Worm (Caenorhabditis elegans) whole organism, L4 larva: ENCODE results near the gene srab-23.

Source experiments
- Y105C5A.15 ChIP-seq: fragments of 200-800 bp; sonication (Bioruptor generic); IDR thresholded peaks from 2 replicates; pipeline ENCODE4 v1.3.6; 2022; ENCODE audit warnings: missing genetic modification characterization, missing compliant biosample characterization
- aha-1 ChIP-seq: fragments of 150-350 bp; peaks from one replicate; lab custom pipeline; 2014; ENCODE audit warnings: missing biosample characterization, missing genetic modification characterization
- aly-2 ChIP-seq: sonication (generic microtip); optimal IDR thresholded peaks from 2 replicates; lab custom pipeline; 2018; ENCODE audit warnings: missing biosample characterization, missing genetic modification characterization
- dmd-8 ChIP-seq: fragments of 200-800 bp; sonication (Bioruptor generic); IDR thresholded peaks from 2 replicates; pipeline ENCODE4 v1.3.6; 2022; ENCODE audit warnings: missing genetic modification characterization, missing compliant biosample characterization
- egl-27 ChIP-seq: sonication (generic microtip); optimal IDR thresholded peaks from 3 replicates; lab custom pipeline; 2017; ENCODE audit warnings: missing biosample characterization, missing genetic modification reagents, missing genetic modification characterization
- lin-39 ChIP-seq: fragments of 150-350 bp; optimal IDR thresholded peaks from 2 replicates; lab custom pipeline; 2014; ENCODE audit warnings: missing biosample characterization, missing genetic modification reagents, missing genetic modification characterization
- nhr-76 ChIP-seq: fragments of 150-350 bp; optimal IDR thresholded peaks from 2 replicates; lab custom pipeline; 2014; ENCODE audit warnings: missing biosample characterization, missing genetic modification characterization
- nhr-77 ChIP-seq: fragments of 150-350 bp; optimal IDR thresholded peaks from 2 replicates; lab custom pipeline; 2014; ENCODE audit warnings: missing biosample characterization, missing genetic modification characterization
- php-3 ChIP-seq: fragments of 200-800 bp; sonication (Bioruptor generic); IDR thresholded peaks from 2 replicates; pipeline ENCODE4 v1.3.6; 2022; ENCODE audit warnings: missing genetic modification reagents, missing genetic modification characterization, missing compliant biosample characterization
- snpc-4 ChIP-seq: fragments of 150-350 bp; optimal IDR thresholded peaks from 2 replicates; lab custom pipeline; 2014; ENCODE audit warnings: missing biosample characterization, missing genetic modification characterization
- vab-7 ChIP-seq: fragments of 200-800 bp; sonication (Bioruptor generic); IDR thresholded peaks from 2 replicates; pipeline ENCODE4 v1.3.6; 2022; ENCODE audit warnings: missing genetic modification reagents, missing genetic modification characterization, missing compliant biosample characterization
- zag-1 ChIP-seq: fragments of 150-350 bp; optimal IDR thresholded peaks from 2 replicates; lab custom pipeline; 2014; ENCODE audit warnings: missing biosample characterization, missing genetic modification characterization

DNA sequence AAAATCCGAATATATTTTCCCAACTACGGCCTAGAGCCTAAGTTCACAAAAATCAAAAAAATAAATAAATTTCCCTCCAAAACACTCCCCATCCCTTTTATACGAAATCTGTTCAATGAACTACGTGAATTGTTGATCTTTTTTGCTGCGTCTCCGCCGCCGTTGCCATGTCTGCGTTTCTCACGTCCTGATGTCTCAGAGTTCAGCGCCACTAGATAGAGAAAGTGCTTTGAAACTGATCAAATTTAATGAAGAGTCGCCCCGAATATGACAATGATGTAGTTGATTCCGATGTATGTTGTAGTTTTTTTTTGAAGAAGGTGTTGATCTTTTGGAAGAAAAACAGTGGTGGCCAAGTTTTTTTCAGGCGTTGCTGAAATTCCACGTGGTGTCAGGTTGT lies 18.8 kb upstream of the srab-23 start:
- TF ChIP-seq Y105C5A.15 (GFP tag; lab: Robert Waterston, UW): no peak
- TF ChIP-seq nhr-76 (tag; lab: Kevin White, UChicago): no peak
- no peak for TF ChIP-seq lin-39 (tag; lab: Kevin White, UChicago)
- TF ChIP-seq dmd-8 (GFP tag; lab: Robert Waterston, UW): no peak
- TF ChIP-seq nhr-77: no peak
- TF ChIP-seq zag-1: no peak
- TF ChIP-seq egl-27: no peak
- TF ChIP-seq aly-2 (tag; lab: Kevin White, UChicago): no peak
- TF ChIP-seq aha-1 (tag; lab: Kevin White, UChicago): no peak
- TF ChIP-seq vab-7 (GFP tag; lab: Robert Waterston, UW): no peak
- TF ChIP-seq php-3 (GFP tag; lab: Robert Waterston, UW): no peak
- no peak for TF ChIP-seq snpc-4 (tag; lab: Kevin White, UChicago)
